Worm (Caenorhabditis elegans): ENCODE measurements around the gene C28G1.6.

The C28G1.6 gene

DNA sequence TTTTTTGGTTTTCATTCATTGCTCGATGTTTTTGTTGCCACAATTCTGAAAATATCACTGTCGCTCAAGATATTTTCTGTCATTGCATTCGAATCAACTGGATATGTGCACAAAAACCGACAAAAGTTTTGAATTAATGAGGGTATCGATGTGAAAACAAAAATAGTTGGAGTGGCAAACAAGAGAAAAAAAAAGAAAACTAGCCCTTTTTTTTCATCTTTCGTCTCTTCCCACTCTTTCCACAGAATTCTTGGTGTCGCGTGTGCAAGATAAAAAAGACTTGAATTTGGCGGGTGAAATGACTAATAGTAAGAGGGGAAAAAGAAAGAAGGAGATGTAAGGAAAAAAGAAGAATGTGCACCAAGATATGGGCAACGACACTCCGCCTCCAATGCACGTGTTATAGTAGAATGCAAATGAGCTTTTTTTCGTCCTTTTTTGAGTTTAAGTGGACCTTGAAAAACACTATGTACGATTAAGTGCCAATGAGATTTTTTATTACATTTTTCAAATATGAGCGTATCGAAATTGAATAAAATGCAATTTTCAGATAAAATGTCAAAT lies 38.1 kb upstream of the C28G1.6 start, which contains the start of the genes ubc-22 and ubc-21:
Gene ubc-22 (minus strand): TSS at position 51 of the 564 bp plus-strand sequence.
Gene ubc-21 (plus strand): TSS at position 514 of the 564 bp plus-strand sequence.
- no peak for TF ChIP-seq swsn-7 (tag; optimal IDR thresholded peaks at IDR 0.05)
- TF ChIP-seq alr-1 (tag; optimal IDR thresholded peaks at IDR 0.05; ENCODE audit: borderline replicate concordance) = no peak
- TF ChIP-seq efl-1 (optimal IDR thresholded peaks at IDR 0.05) = peak in 1 of 2 experiments; percentile 23
- no peak for TF ChIP-seq efl-1 (GFP tag; optimal IDR thresholded peaks at IDR 0.05 in 1 of 2)
- TF ChIP-seq fkh-10 (GFP tag; optimal IDR thresholded peaks at IDR 0.05) = peak; percentile 10
- TF ChIP-seq isw-1 (GFP tag; IDR thresholded peaks at IDR 0.05) = no peak
- TF ChIP-seq sox-4 (tag; optimal IDR thresholded peaks at IDR 0.05) = peak; percentile 2
- peak in 1 of 3 experiments; percentile 21 for TF ChIP-seq ceh-82 (tag; optimal IDR thresholded peaks at IDR 0.05)
- TF ChIP-seq fkh-8 (tag; optimal IDR thresholded peaks at IDR 0.05) = peak; percentile 67
- TF ChIP-seq lin-14 (GFP tag; optimal IDR thresholded peaks at IDR 0.05) = peak; percentile 77
- peak; percentile 10 for TF ChIP-seq nhr-71 (tag; optimal IDR thresholded peaks at IDR 0.05)
- TF ChIP-seq unc-86 (tag; optimal IDR thresholded peaks at IDR 0.05) = peak; percentile 13
- TF ChIP-seq lin-15B (tag; optimal IDR thresholded peaks at IDR 0.05) = no peak
- TF ChIP-seq dpl-1 (GFP tag; optimal IDR thresholded peaks at IDR 0.05) = peak in 1 of 3 experiments; percentile 47
- TF ChIP-seq lin-35 (GFP tag; optimal IDR thresholded peaks at IDR 0.05) = peak in 1 of 2 experiments; percentile 20

DNA sequence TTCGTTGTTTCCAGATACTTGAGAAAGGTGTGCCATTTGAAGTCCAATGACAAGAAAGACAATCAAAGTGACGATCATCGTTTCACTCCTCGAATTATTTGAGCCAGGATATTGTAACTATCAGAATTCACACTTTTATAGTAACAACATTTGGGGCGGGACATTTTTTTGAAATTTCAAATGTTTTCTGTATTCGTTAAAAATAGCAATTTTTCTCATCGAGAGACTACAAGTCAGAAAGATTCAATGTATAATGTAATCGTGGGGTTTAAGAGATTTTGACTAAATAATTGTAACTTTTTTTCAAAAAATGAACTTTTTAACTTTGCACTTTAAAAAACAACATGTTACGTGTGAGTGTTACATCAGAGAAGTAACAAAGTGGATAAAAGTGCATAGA lies 35.5 kb upstream of the C28G1.6 start, which contains the start of gene ins-9:
Gene ins-9 (minus strand): TSS at position 101 of the 400 bp plus-strand sequence.
- TF ChIP-seq nhr-11 (tag; optimal IDR thresholded peaks at IDR 0.05) (no peak), lir-3 (tag; optimal IDR thresholded peaks at IDR 0.05; ENCODE audit: poor library complexity) (no peak), fkh-10 (GFP tag; optimal IDR thresholded peaks at IDR 0.05) (no peak), blmp-1 (tag; optimal IDR thresholded peaks at IDR 0.05) (no peak), elt-3 (tag; optimal IDR thresholded peaks at IDR 0.05) (no peak), ztf-11 (tag; optimal IDR thresholded peaks at IDR 0.05) (no peak), unc-130 (tag; optimal IDR thresholded peaks at IDR 0.05) (no peak), unc-62 (GFP tag; optimal IDR thresholded peaks at IDR 0.05) (no peak), isw-1 (GFP tag; IDR thresholded peaks at IDR 0.05) (no peak), hpl-2 (GFP tag; optimal IDR thresholded peaks at IDR 0.05) (no peak), mep-1 (tag; optimal IDR thresholded peaks at IDR 0.05) (no peak), swsn-7 (tag; optimal IDR thresholded peaks at IDR 0.05) (no peak), aha-1 (tag; optimal IDR thresholded peaks at IDR 0.05) (no peak), fkh-4 (tag; optimal IDR thresholded peaks at IDR 0.05; ENCODE audit: borderline replicate concordance) (no peak), mef-2 (tag; optimal IDR thresholded peaks at IDR 0.05) (no peak), mdl-1 (tag; optimal IDR thresholded peaks at IDR 0.05) (no peak), ztf-4 (tag; optimal IDR thresholded peaks at IDR 0.05) (no peak), hlh-4 (tag; optimal IDR thresholded peaks at IDR 0.05) (no peak), sptf-1 (tag; optimal IDR thresholded peaks at IDR 0.05) (no peak)

ce11 chrX:8860958-8861357 lies 29.9 kb upstream of the C28G1.6 start, which contains the start of gene C06E2.9:
Gene C06E2.9, plus strand, starts transcription at chrX:8861258.
- no peak for TF ChIP-seq dpl-1 (GFP tag; optimal IDR thresholded peaks at IDR 0.05)
- TF ChIP-seq ztf-4 (tag; optimal IDR thresholded peaks at IDR 0.05) = no peak
- TF ChIP-seq unc-98 (GFP tag; IDR thresholded peaks at IDR 0.05) = no peak
- no peak for TF ChIP-seq elt-3 (tag; optimal IDR thresholded peaks at IDR 0.05)
- TF ChIP-seq blmp-1 (tag; optimal IDR thresholded peaks at IDR 0.05) = no peak
- no peak for TF ChIP-seq ceh-88 (GFP tag; IDR thresholded peaks at IDR 0.05)
- TF ChIP-seq ceh-90 (tag; optimal IDR thresholded peaks at IDR 0.05) = no peak
- TF ChIP-seq pag-3 (tag; optimal IDR thresholded peaks at IDR 0.05; ENCODE audit: borderline replicate concordance, insufficient read depth) = no peak
- TF ChIP-seq snu-23 (GFP tag; optimal IDR thresholded peaks at IDR 0.05) = no peak
- no peak for TF ChIP-seq nhr-71 (tag; optimal IDR thresholded peaks at IDR 0.05)
- no peak for TF ChIP-seq Y116A8C.19 (tag; optimal IDR thresholded peaks at IDR 0.05; ENCODE audit: borderline replicate concordance)
- no peak for TF ChIP-seq nhr-47 (tag; optimal IDR thresholded peaks at IDR 0.05)
- TF ChIP-seq nhr-20 (tag; optimal IDR thresholded peaks at IDR 0.05) = no peak
- TF ChIP-seq mef-2 (tag; optimal IDR thresholded peaks at IDR 0.05) = no peak
